Fruit fly (Drosophila melanogaster) whole organism, embryonic: ENCODE measurements around the gene Arl5.

ENCODE experiments used
- Aef1 ChIP-seq: fragments of 200-800 bp; sonication (Bioruptor generic); IDR thresholded peaks from 3 replicates; pipeline ENCODE4 v1.3.6; 2022; ENCODE audit warnings: missing biosample characterization, missing genetic modification characterization
- Atf3 ChIP-seq: fragments of 200-800 bp; sonication (Bioruptor generic); optimal IDR thresholded peaks from 3 replicates; lab custom pipeline; 2016; ENCODE audit warnings: missing biosample characterization, missing genetic modification characterization
- CG10543 ChIP-seq: fragments of 200-800 bp; sonication (Bioruptor generic); optimal IDR thresholded peaks from 3 replicates; lab custom pipeline; 2017; ENCODE audit warnings: missing biosample characterization, mild to moderate bottlenecking, missing genetic modification characterization, moderate library complexity
- CG10979 ChIP-seq: fragments of 200-800 bp; sonication (Bioruptor generic); optimal IDR thresholded peaks from 2 replicates; lab custom pipeline; 2018; ENCODE audit warnings: missing biosample characterization, mild to moderate bottlenecking, missing genetic modification characterization, moderate library complexity
- CG11093 ChIP-seq: fragments of 200-800 bp; sonication (Bioruptor generic); IDR thresholded peaks from 3 replicates; pipeline ENCODE4 v1.3.6; 2022; ENCODE audit warnings: missing biosample characterization, missing genetic modification characterization
- CG11456 ChIP-seq: fragments of 200-800 bp; sonication (Bioruptor generic); IDR thresholded peaks from 3 replicates; pipeline ENCODE4 v1.3.6; 2022; ENCODE audit warnings: missing biosample characterization, missing genetic modification characterization
- CG11504 ChIP-seq: fragments of 200-800 bp; sonication (Bioruptor generic); optimal IDR thresholded peaks from 3 replicates; lab custom pipeline; 2019; ENCODE audit warnings: missing biosample characterization, mild to moderate bottlenecking, missing genetic modification characterization, moderate library complexity
- CG11560 ChIP-seq: fragments of 200-800 bp; sonication (Bioruptor generic); IDR thresholded peaks from 3 replicates; pipeline ENCODE4 v1.3.6; 2022; ENCODE audit warnings: missing biosample characterization, missing genetic modification characterization
- CG13624 ChIP-seq: fragments of 200-800 bp; sonication (Bioruptor generic); optimal IDR thresholded peaks from 2 replicates; lab custom pipeline; 2016; ENCODE audit warnings: missing biosample characterization, missing genetic modification characterization
- CG14441 ChIP-seq: fragments of 200-800 bp; sonication (Bioruptor generic); IDR thresholded peaks from 2 replicates; pipeline ENCODE4 v1.3.6; 2022; ENCODE audit warnings: missing biosample characterization, missing genetic modification characterization
- CG15479 ChIP-seq: fragments of 200-800 bp; sonication (Bioruptor generic); optimal IDR thresholded peaks from 3 replicates; lab custom pipeline; 2019; ENCODE audit warnings: missing biosample characterization, mild to moderate bottlenecking, missing genetic modification characterization, moderate library complexity
- CG15601 ChIP-seq: fragments of 200-800 bp; sonication (Bioruptor generic); optimal IDR thresholded peaks from 3 replicates; lab custom pipeline; 2019; ENCODE audit warnings: missing biosample characterization, mild to moderate bottlenecking, missing genetic modification characterization, moderate library complexity
- CG17359 ChIP-seq: fragments of 200-800 bp; sonication (Bioruptor generic); optimal IDR thresholded peaks from 3 replicates; lab custom pipeline; 2018; ENCODE audit warnings: missing biosample characterization, mild to moderate bottlenecking, missing genetic modification characterization, moderate library complexity
- CG31224 ChIP-seq: fragments of 200-800 bp; sonication (Bioruptor generic); IDR thresholded peaks from 2 replicates; pipeline ENCODE4 v1.3.6; 2022; ENCODE audit warnings: missing biosample characterization, missing genetic modification characterization
- CG33213 ChIP-seq: fragments of 200-800 bp; sonication (Bioruptor generic); optimal IDR thresholded peaks from 3 replicates; lab custom pipeline; 2016; ENCODE audit warnings: missing biosample characterization, missing genetic modification characterization
- CG34224 ChIP-seq: fragments of 200-800 bp; sonication (Bioruptor generic); IDR thresholded peaks from 3 replicates; pipeline ENCODE4 v1.3.6; 2022; ENCODE audit warnings: missing biosample characterization, missing genetic modification characterization; ENCODE audit not compliant: partially characterized antibody
- CG34376 ChIP-seq: fragments of 200-800 bp; sonication (Bioruptor generic); optimal IDR thresholded peaks from 2 replicates; lab custom pipeline; 2018; ENCODE audit warnings: missing biosample characterization, mild to moderate bottlenecking, missing genetic modification characterization
- CG3838 ChIP-seq: fragments of 200-800 bp; sonication (Bioruptor generic); optimal IDR thresholded peaks from 3 replicates; lab custom pipeline; 2016; ENCODE audit warnings: missing biosample characterization, missing genetic modification characterization
- CG6175 ChIP-seq: fragments of 200-800 bp; sonication (Bioruptor generic); IDR thresholded peaks from 3 replicates; pipeline ENCODE4 v1.3.6; 2022; ENCODE audit warnings: missing biosample characterization, missing genetic modification characterization
- CG6854 ChIP-seq: fragments of 200-800 bp; sonication (Bioruptor generic); optimal IDR thresholded peaks from 3 replicates; lab custom pipeline; 2017; ENCODE audit warnings: missing biosample characterization, mild to moderate bottlenecking, missing genetic modification characterization
- CG7357 ChIP-seq: fragments of 200-800 bp; sonication (Bioruptor generic); IDR thresholded peaks from 3 replicates; pipeline ENCODE4 v1.3.6; 2022; ENCODE audit warnings: missing biosample characterization, missing genetic modification characterization
- CG7839 ChIP-seq: fragments of 200-800 bp; sonication (Bioruptor generic); optimal IDR thresholded peaks from 3 replicates; lab custom pipeline; 2018; ENCODE audit warnings: missing biosample characterization, mild to moderate bottlenecking, missing genetic modification characterization, moderate library complexity
- CG8089 ChIP-seq: fragments of 200-800 bp; sonication (Bioruptor generic); optimal IDR thresholded peaks from 3 replicates; lab custom pipeline; 2016; ENCODE audit warnings: missing biosample characterization, missing genetic modification characterization
- Camta ChIP-seq: fragments of 200-800 bp; sonication (Bioruptor generic); optimal IDR thresholded peaks from 2 replicates; lab custom pipeline; 2016; ENCODE audit warnings: missing biosample characterization, missing genetic modification characterization
- Doc2 ChIP-seq: fragments of 200-800 bp; sonication (Bioruptor generic); IDR thresholded peaks from 2 replicates; pipeline ENCODE4 v1.3.6; 2022; ENCODE audit warnings: missing biosample characterization, missing genetic modification characterization
- HmgZ ChIP-seq: fragments of 200-800 bp; sonication (Bioruptor generic); optimal IDR thresholded peaks from 2 replicates; lab custom pipeline; 2018; ENCODE audit warnings: missing biosample characterization, mild to moderate bottlenecking, missing genetic modification characterization
- Kr ChIP-seq: fragments of 200-800 bp; sonication (Bioruptor generic); optimal IDR thresholded peaks from 2 replicates; lab custom pipeline; 2017; ENCODE audit warnings: missing biosample characterization, mild to moderate bottlenecking, missing genetic modification characterization
- Lim3 ChIP-seq: fragments of 200-800 bp; sonication (Bioruptor generic); IDR thresholded peaks from 2 replicates; pipeline ENCODE4 v1.3.6; 2022; ENCODE audit warnings: missing biosample characterization, missing genetic modification characterization
- Opbp ChIP-seq: fragments of 200-800 bp; sonication (Bioruptor generic); IDR thresholded peaks from 3 replicates; pipeline ENCODE4 v1.3.6; 2022; ENCODE audit warnings: missing biosample characterization, missing genetic modification characterization; ENCODE audit not compliant: partially characterized antibody
- Poxn ChIP-seq: fragments of 200-800 bp; sonication (Bioruptor generic); IDR thresholded peaks from 2 replicates; pipeline ENCODE4 v1.3.6; 2022; ENCODE audit warnings: missing biosample characterization, missing genetic modification characterization
- Side ChIP-seq: fragments of 200-800 bp; sonication (Bioruptor generic); optimal IDR thresholded peaks from 2 replicates; lab custom pipeline; 2016; ENCODE audit warnings: missing biosample characterization, missing genetic modification characterization
- Sox100B ChIP-seq: fragments of 200-800 bp; sonication (Bioruptor generic); optimal IDR thresholded peaks from 3 replicates; lab custom pipeline; 2018; ENCODE audit warnings: missing biosample characterization, mild to moderate bottlenecking, missing genetic modification characterization
- YL-1 ChIP-seq: fragments of 200-800 bp; sonication (Bioruptor generic); optimal IDR thresholded peaks from 3 replicates; lab custom pipeline; 2017; ENCODE audit warnings: missing biosample characterization, mild to moderate bottlenecking, missing genetic modification characterization
- amos ChIP-seq: fragments of 200-800 bp; sonication (Bioruptor generic); IDR thresholded peaks from 2 replicates; pipeline ENCODE4 v1.3.6; 2022; ENCODE audit warnings: missing biosample characterization, missing genetic modification characterization; ENCODE audit not compliant: partially characterized antibody
- chif ChIP-seq, 2 experiments: fragments of 200-800 bp; sonication (Bioruptor generic); optimal IDR thresholded peaks; 3 replicates each; lab custom pipeline; 2016; ENCODE audit warnings: missing biosample characterization in 2 of 2, missing genetic modification characterization in 2 of 2
- dysf ChIP-seq: fragments of 200-800 bp; sonication (Bioruptor generic); IDR thresholded peaks from 3 replicates; pipeline ENCODE4 v1.3.6; 2022; ENCODE audit warnings: missing biosample characterization, missing genetic modification characterization
- esg ChIP-seq: fragments of 200-800 bp; sonication (Bioruptor generic); conservative IDR thresholded peaks from 2 replicates; pipeline ENCODE4 v1.3.6; 2022; ENCODE audit warnings: missing biosample characterization, missing genetic modification characterization
- fd3F ChIP-seq: fragments of 200-800 bp; sonication (Bioruptor generic); optimal IDR thresholded peaks from 2 replicates; lab custom pipeline; 2018; ENCODE audit warnings: missing biosample characterization, mild to moderate bottlenecking, missing genetic modification characterization, moderate library complexity
- fru ChIP-seq: fragments of >200 bp; optimal IDR thresholded peaks from 2 replicates; lab custom pipeline; 2017
- gcm ChIP-seq: fragments of 200-800 bp; sonication (Bioruptor generic); optimal IDR thresholded peaks from 2 replicates; lab custom pipeline; 2019; ENCODE audit warnings: missing biosample characterization, mild to moderate bottlenecking, missing genetic modification characterization, moderate library complexity
- maf-S ChIP-seq: fragments of 200-800 bp; sonication (Bioruptor generic); optimal IDR thresholded peaks from 2 replicates; lab custom pipeline; 2016; ENCODE audit warnings: missing biosample characterization, missing genetic modification characterization
- pros ChIP-seq: fragments of 200-800 bp; sonication (Bioruptor generic); optimal IDR thresholded peaks from 3 replicates; lab custom pipeline; 2019; ENCODE audit warnings: missing biosample characterization, mild to moderate bottlenecking, missing genetic modification characterization, moderate library complexity
- run ChIP-seq: fragments of 200-800 bp; sonication (Bioruptor generic); optimal IDR thresholded peaks from 3 replicates; lab custom pipeline; 2018; ENCODE audit warnings: missing biosample characterization, mild to moderate bottlenecking, missing genetic modification characterization
- sc ChIP-seq, 3 experiments: fragments of >200 bp in 2 of 3; fragments of 200-800 bp in 1 of 3; sonication (Bioruptor generic) in 1 of 3; optimal IDR thresholded peaks; 2 replicates in 2 of 3; 3 replicates in 1 of 3; lab custom pipeline; 2017; ENCODE audit warnings: mild to moderate bottlenecking in 1 of 3, missing biosample characterization in 1 of 3, missing genetic modification characterization in 1 of 3, missing genetic modification reagents in 1 of 3
- sd ChIP-seq: fragments of 200-800 bp; sonication (Bioruptor generic); optimal IDR thresholded peaks from 3 replicates; lab custom pipeline; 2018; ENCODE audit warnings: missing biosample characterization, mild to moderate bottlenecking, missing genetic modification characterization, moderate library complexity
- sens-2 ChIP-seq: fragments of 200-800 bp; sonication (Bioruptor generic); IDR thresholded peaks from 2 replicates; pipeline ENCODE4 v1.3.6; 2022; ENCODE audit warnings: missing biosample characterization, missing genetic modification characterization
- slou ChIP-seq: fragments of 200-800 bp; sonication (Bioruptor generic); optimal IDR thresholded peaks from 3 replicates; lab custom pipeline; 2016; ENCODE audit warnings: missing biosample characterization, missing genetic modification characterization
- sr ChIP-seq: fragments of 200-800 bp; sonication (Bioruptor generic); IDR thresholded peaks from 3 replicates; pipeline ENCODE4 v1.3.6; 2022; ENCODE audit warnings: missing biosample characterization, missing genetic modification characterization
- tup ChIP-seq: fragments of 200-800 bp; sonication (Bioruptor generic); optimal IDR thresholded peaks from 2 replicates; lab custom pipeline; 2016; ENCODE audit warnings: missing biosample characterization, mild to moderate bottlenecking, missing genetic modification characterization, moderate library complexity
- vnd ChIP-seq: fragments of 200-800 bp; sonication (Bioruptor generic); IDR thresholded peaks from 3 replicates; pipeline ENCODE4 v1.3.6; 2022; ENCODE audit warnings: missing biosample characterization, missing genetic modification characterization; ENCODE audit not compliant: partially characterized antibody
- zfh2 ChIP-seq: fragments of 200-800 bp; sonication (Bioruptor generic); optimal IDR thresholded peaks from 2 replicates; lab custom pipeline; 2016; ENCODE audit warnings: missing biosample characterization, missing genetic modification characterization

The Arl5 gene

dm6 chr3L:8308891-8309352, 9.3 kb upstream of the Arl5 start, which contains the start of gene BI-1 (continued):
- TF ChIP-seq Aef1 (GFP tag; lab: Robert Waterston, UW), result no peak
- TF ChIP-seq CG11093 (GFP tag; lab: Robert Waterston, UW), result no peak
- TF ChIP-seq Lim3, result no peak
- TF ChIP-seq gcm (GFP tag; lab: Kevin White, UChicago), result no peak
- TF ChIP-seq CG11504 (tag; lab: Kevin White, UChicago), result no peak
- TF ChIP-seq Sox100B (GFP tag; lab: Kevin White, UChicago), result peak; percentile 79
- peak in 1 of 2 experiments; percentile 0 for TF ChIP-seq chif (GFP tag; optimal IDR thresholded peaks at IDR 0.05; lab: Kevin White, UChicago)
- no peak for TF ChIP-seq Side (GFP tag; lab: Kevin White, UChicago)
- TF ChIP-seq CG33213 (GFP tag; lab: Kevin White, UChicago), result no peak
- TF ChIP-seq Atf3 (GFP tag; lab: Kevin White, UChicago), result no peak
- TF ChIP-seq zfh2, result peak; percentile 78
- peak; percentile 34 for TF ChIP-seq Camta (GFP tag; lab: Kevin White, UChicago)
- TF ChIP-seq YL-1 (GFP tag; lab: Kevin White, UChicago), result peak; percentile 88
- no peak for TF ChIP-seq Opbp (GFP tag; lab: Robert Waterston, UW)
- no peak for TF ChIP-seq vnd
- no peak for TF ChIP-seq sd
- TF ChIP-seq CG11560, result no peak
- no peak for TF ChIP-seq CG6854 (GFP tag; lab: Kevin White, UChicago)
- no peak for TF ChIP-seq sr (GFP tag; lab: Robert Waterston, UW)
- no peak for TF ChIP-seq sc (optimal IDR thresholded peaks at IDR 0.05; lab: Kevin White, UChicago)
- TF ChIP-seq sc (GFP tag; optimal IDR thresholded peaks at IDR 0.05; lab: Kevin White, UChicago), result peak; percentile 42
- no peak for TF ChIP-seq Doc2 (GFP tag; lab: Robert Waterston, UW)
- no peak for TF ChIP-seq run (tag; lab: Kevin White, UChicago)
- TF ChIP-seq CG15479 (GFP tag; lab: Kevin White, UChicago), result no peak
- no peak for TF ChIP-seq CG8089 (GFP tag; lab: Kevin White, UChicago)
- TF ChIP-seq pros (GFP tag; lab: Kevin White, UChicago), result no peak
- TF ChIP-seq CG7357 (GFP tag; lab: Robert Waterston, UW), result no peak
- peak; percentile 73 for TF ChIP-seq HmgZ (tag; lab: Kevin White, UChicago)
- peak; percentile 29 for TF ChIP-seq maf-S
- no peak for TF ChIP-seq Kr (GFP tag; lab: Kevin White, UChicago)
- TF ChIP-seq tup (GFP tag; lab: Kevin White, UChicago), result peak; percentile 39
- TF ChIP-seq Poxn (GFP tag; lab: Robert Waterston, UW), result no peak
- TF ChIP-seq CG34224, result no peak
- peak; percentile 74 for TF ChIP-seq CG7839 (tag; lab: Kevin White, UChicago)
- no peak for TF ChIP-seq sens-2 (GFP tag; lab: Robert Waterston, UW)
- TF ChIP-seq slou (GFP tag; lab: Kevin White, UChicago), result peak; percentile 51
- no peak for TF ChIP-seq CG15601 (tag; lab: Kevin White, UChicago)
- TF ChIP-seq CG31224 (GFP tag; lab: Robert Waterston, UW), result no peak
- 0 out of 3 replicates have a peak, but pooled peaks have one; percentile 7 for TF ChIP-seq CG6175 (GFP tag; lab: Robert Waterston, UW)
- TF ChIP-seq dysf (GFP tag; lab: Robert Waterston, UW), result peak; percentile 62; the same call in 2 of the 3 replicates
- no peak for TF ChIP-seq fru (lab: Kevin White, UChicago)
- TF ChIP-seq fd3F (GFP tag; lab: Kevin White, UChicago), result peak; percentile 35
- no peak for TF ChIP-seq esg
- peak; percentile 78 for TF ChIP-seq CG10543 (GFP tag; lab: Kevin White, UChicago)
- peak; percentile 82 for TF ChIP-seq CG34376
- TF ChIP-seq CG13624 (GFP tag; lab: Kevin White, UChicago), result peak; percentile 44
- TF ChIP-seq CG14441 (GFP tag; lab: Robert Waterston, UW), result no peak
- peak; percentile 61 for TF ChIP-seq CG10979 (tag; lab: Kevin White, UChicago)
- no peak for TF ChIP-seq CG11456 (GFP tag; lab: Robert Waterston, UW)
- 0 out of 2 replicates have a peak, but pooled peaks have one; percentile 10 for TF ChIP-seq amos (GFP tag; lab: Robert Waterston, UW)
- no peak for TF ChIP-seq CG3838
- peak; percentile 39 for TF ChIP-seq CG17359
